Worm (Caenorhabditis elegans) whole organism, early embryonic: ENCODE results near the gene F41E6.15.

Experiments used
- B0310.2 ChIP-seq: sonication (generic microtip); optimal IDR thresholded peaks from 2 replicates; lab custom pipeline; 2016; ENCODE audit warnings: mild to moderate bottlenecking, missing genetic modification characterization, missing compliant biosample characterization
- F13C5.2 ChIP-seq: sonication (generic microtip); optimal IDR thresholded peaks from 2 replicates; lab custom pipeline; 2017; ENCODE audit warnings: mild to moderate bottlenecking, missing genetic modification characterization, inconsistent platforms, missing compliant biosample characterization
- aly-1 ChIP-seq: sonication (generic microtip); optimal IDR thresholded peaks from 2 replicates; lab custom pipeline; 2016; ENCODE audit warnings: missing genetic modification characterization, missing compliant biosample characterization
- ama-1 ChIP-seq: fragments of 150-350 bp; optimal IDR thresholded peaks from 2 replicates; lab custom pipeline; 2014
- ceh-13 ChIP-seq: fragments of 200-800 bp; sonication (Bioruptor generic); optimal IDR thresholded peaks from 2 replicates; lab custom pipeline; 2018; ENCODE audit warnings: mild to moderate bottlenecking, missing genetic modification characterization, missing compliant biosample characterization
- ceh-36 ChIP-seq: sonication (generic microtip); optimal IDR thresholded peaks from 2 replicates; lab custom pipeline; 2016; ENCODE audit warnings: missing genetic modification characterization, inconsistent platforms, missing compliant biosample characterization
- ets-7 ChIP-seq: sonication (generic microtip); optimal IDR thresholded peaks from 2 replicates; lab custom pipeline; 2016; ENCODE audit warnings: missing genotype, missing genetic modification characterization, missing compliant biosample characterization
- flt-1 ChIP-seq: fragments of 200-800 bp; sonication (Bioruptor generic); IDR thresholded peaks from 2 replicates; pipeline ENCODE4 v1.3.6; 2022; ENCODE audit warnings: missing genetic modification characterization, missing compliant biosample characterization
- hmbx-1 ChIP-seq: sonication (generic microtip); optimal IDR thresholded peaks from 2 replicates; lab custom pipeline; 2016; ENCODE audit warnings: mild to moderate bottlenecking, missing genetic modification characterization, missing compliant biosample characterization
- hmg-4 ChIP-seq: fragments of 200-800 bp; sonication (Bioruptor generic); optimal IDR thresholded peaks from 2 replicates; lab custom pipeline; 2018; ENCODE audit warnings: mild to moderate bottlenecking, missing genetic modification characterization, missing compliant biosample characterization
- hnd-1 ChIP-seq: sonication (generic microtip); optimal IDR thresholded peaks from 2 replicates; lab custom pipeline; 2016; ENCODE audit warnings: missing genetic modification characterization, missing compliant biosample characterization
- pes-1 ChIP-seq: fragments of 200-800 bp; sonication (Bioruptor generic); IDR thresholded peaks from 2 replicates; pipeline ENCODE4 v1.3.6; 2022; ENCODE audit warnings: missing genetic modification reagents, missing genetic modification characterization, missing compliant biosample characterization
- scrt-1 ChIP-seq: fragments of 200-800 bp; sonication (Bioruptor generic); IDR thresholded peaks from 2 replicates; pipeline ENCODE4 v1.3.6; 2022; ENCODE audit warnings: missing genetic modification characterization, missing compliant biosample characterization
- sea-1 ChIP-seq: fragments of 200-800 bp; sonication (Bioruptor generic); conservative IDR thresholded peaks from 2 replicates; pipeline ENCODE4 v1.3.6; 2022; ENCODE audit warnings: missing genetic modification characterization, missing compliant biosample characterization
- tbx-11 ChIP-seq: fragments of 200-800 bp; sonication (Bioruptor generic); IDR thresholded peaks from 2 replicates; pipeline ENCODE4 v1.3.6; 2022; ENCODE audit warnings: missing genetic modification characterization, missing compliant biosample characterization
- tbx-37 ChIP-seq: fragments of 200-800 bp; sonication (Bioruptor generic); conservative IDR thresholded peaks from 2 replicates; pipeline ENCODE4 v1.3.6; 2022; ENCODE audit warnings: missing genetic modification reagents, missing genetic modification characterization, missing compliant biosample characterization
- tra-4 ChIP-seq: sonication (generic microtip); optimal IDR thresholded peaks from 2 replicates; lab custom pipeline; 2017; ENCODE audit warnings: missing genetic modification characterization, missing compliant biosample characterization

F41E6.15 gene

ce11 chrV:8602638-8603037 lies at the start of gene F41E6.15:
Gene F41E6.15, minus strand, starts transcription at chrV:8602738.
- TF ChIP-seq scrt-1 (GFP tag; lab: Robert Waterston, UW), result no peak
- TF ChIP-seq sea-1, result no peak
- no peak for TF ChIP-seq F13C5.2 (tag; lab: Kevin White, UChicago)
- no peak for TF ChIP-seq tra-4 (tag; lab: Kevin White, UChicago)
- TF ChIP-seq flt-1 (GFP tag; lab: Robert Waterston, UW), result no peak

- no peak for TF ChIP-seq tbx-11
- TF ChIP-seq F13C5.2 (tag; lab: Kevin White, UChicago), result no peak
- no peak for TF ChIP-seq ceh-36 (tag; lab: Kevin White, UChicago)
These were observed 49.6 kb upstream of the F41E6.15 start for ce11 chrV:8652177-8652576.

- TF ChIP-seq hmbx-1 (no peak), tra-4 (tag; lab: Kevin White, UChicago) (no peak), F13C5.2 (tag; lab: Kevin White, UChicago) (no peak), pes-1 (GFP tag; lab: Robert Waterston, UW) (no peak)
These were observed 48.6 kb upstream of the F41E6.15 start for ce11 chrV:8651007-8651711.

ce11 chrV:8650365-8650764 lies 47.8 kb upstream of the F41E6.15 start:
- TF ChIP-seq pes-1 (GFP tag; lab: Robert Waterston, UW) (no peak), ceh-36 (tag; lab: Kevin White, UChicago) (no peak), sea-1 (no peak), hmg-4 (no peak), aly-1 (tag; lab: Kevin White, UChicago) (no peak), flt-1 (GFP tag; lab: Robert Waterston, UW) (no peak), hmbx-1 (no peak), B0310.2 (tag; lab: Kevin White, UChicago) (no peak), ama-1 (lab: Kevin White, UChicago) (no peak), ceh-13 (GFP tag; lab: Kevin White, UChicago) (no peak), F13C5.2 (tag; lab: Kevin White, UChicago) (no peak), scrt-1 (GFP tag; lab: Robert Waterston, UW) (no peak)

ce11 chrV:8648251-8648650 lies 45.7 kb upstream of the F41E6.15 start:
- TF ChIP-seq hmbx-1 (no peak), F13C5.2 (tag; lab: Kevin White, UChicago) (no peak), tbx-11 (no peak), ama-1 (lab: Kevin White, UChicago) (no peak), ets-7 (no peak), hnd-1 (tag; lab: Kevin White, UChicago) (no peak), hmg-4 (no peak), ceh-13 (GFP tag; lab: Kevin White, UChicago) (no peak), aly-1 (tag; lab: Kevin White, UChicago) (no peak), B0310.2 (tag; lab: Kevin White, UChicago) (no peak), pes-1 (GFP tag; lab: Robert Waterston, UW) (no peak), scrt-1 (GFP tag; lab: Robert Waterston, UW) (no peak)

ce11 chrV:8643093-8643492 lies 40.6 kb upstream of the F41E6.15 start, which contains the start of gene asp-13:
Gene asp-13, minus strand, starts transcription at chrV:8643193.
- no peak for TF ChIP-seq hmbx-1
- TF ChIP-seq ceh-36 (tag; lab: Kevin White, UChicago), result no peak
- TF ChIP-seq flt-1 (GFP tag; lab: Robert Waterston, UW), result no peak

- TF ChIP-seq hmbx-1, result no peak
- TF ChIP-seq ceh-13 (GFP tag; lab: Kevin White, UChicago), result no peak
- TF ChIP-seq hmg-4, result no peak
- no peak for TF ChIP-seq tbx-11
- no peak for TF ChIP-seq ceh-36 (tag; lab: Kevin White, UChicago)
- no peak for TF ChIP-seq pes-1 (GFP tag; lab: Robert Waterston, UW)
- no peak for TF ChIP-seq ama-1 (lab: Kevin White, UChicago)
- no peak for TF ChIP-seq hnd-1 (tag; lab: Kevin White, UChicago)
- TF ChIP-seq sea-1, result no peak
- TF ChIP-seq scrt-1 (GFP tag; lab: Robert Waterston, UW), result no peak
- no peak for TF ChIP-seq F13C5.2 (tag; lab: Kevin White, UChicago)
- TF ChIP-seq aly-1 (tag; lab: Kevin White, UChicago), result no peak
- TF ChIP-seq B0310.2 (tag; lab: Kevin White, UChicago), result no peak
- TF ChIP-seq tbx-37 (GFP tag; lab: Robert Waterston, UW), result no peak
- TF ChIP-seq flt-1 (GFP tag; lab: Robert Waterston, UW), result no peak
- no peak for TF ChIP-seq ets-7
These were observed 38.7 kb upstream of the F41E6.15 start, which contains the start of gene F28A12.3 for ce11 chrV:8641266-8641665. Gene F28A12.3, minus strand, starts transcription at chrV:8641366.

- TF ChIP-seq flt-1 (GFP tag; lab: Robert Waterston, UW), result no peak
These were observed 35.2 kb upstream of the F41E6.15 start, which contains the start of the genes F28A12.10 and acd-4 for ce11 chrV:8637666-8638271. Gene F28A12.10, minus strand, starts transcription at chrV:8637766. Gene acd-4, plus strand, starts transcription at chrV:8638221.
